Fruit fly (Drosophila melanogaster): ENCODE data around the gene scaf6.

The scaf6 gene

dm6 chr3L:17050661-17051452 lies 8.5 kb upstream of the scaf6 start:
- peak; percentile 11 for TF ChIP-seq rgr (GFP tag; optimal IDR thresholded peaks at IDR 0.05)
- no peak for TF ChIP-seq CG32264 (GFP tag; optimal IDR thresholded peaks at IDR 0.05)
- TF ChIP-seq Rel (GFP tag; optimal IDR thresholded peaks at IDR 0.05), result no peak
- no peak for TF ChIP-seq Rel (tag; optimal IDR thresholded peaks at IDR 0.05)
- no peak for TF ChIP-seq GATAd (GFP tag; optimal IDR thresholded peaks at IDR 0.05)
- peak; percentile 7 for TF ChIP-seq Myc (optimal IDR thresholded peaks at IDR 0.05)
- TF ChIP-seq Hnf4 (GFP tag; optimal IDR thresholded peaks at IDR 0.05), result peak; percentile 1
- no peak for TF ChIP-seq foxo (GFP tag; optimal IDR thresholded peaks at IDR 0.05)
- TF ChIP-seq tai (GFP tag; optimal IDR thresholded peaks at IDR 0.05), result peak; percentile 52
- TF ChIP-seq Sp1 (GFP tag; optimal IDR thresholded peaks at IDR 0.05), result no peak
- TF ChIP-seq Abd-B (GFP tag; optimal IDR thresholded peaks at IDR 0.05), result no peak
- no peak for TF ChIP-seq br (GFP tag; optimal IDR thresholded peaks at IDR 0.05)

dm6 chr3L:17049912-17050345 lies 7.6 kb upstream of the scaf6 start:
- TF ChIP-seq Sp1 (GFP tag; optimal IDR thresholded peaks at IDR 0.05) (peak; percentile 19), Hnf4 (GFP tag; optimal IDR thresholded peaks at IDR 0.05) (no peak), Abd-B (GFP tag; optimal IDR thresholded peaks at IDR 0.05) (no peak), Rel (GFP tag; optimal IDR thresholded peaks at IDR 0.05) (no peak), Rel (tag; optimal IDR thresholded peaks at IDR 0.05) (peak; percentile 45), Jra (GFP tag; optimal IDR thresholded peaks at IDR 0.05) (no peak), h (GFP tag; optimal IDR thresholded peaks at IDR 0.05) (peak; percentile 49), sage (GFP tag; optimal IDR thresholded peaks at IDR 0.05) (no peak), Hr78 (GFP tag; optimal IDR thresholded peaks at IDR 0.05) (no peak), Hr83 (GFP tag; optimal IDR thresholded peaks at IDR 0.05; ENCODE audit: poor library complexity, severe bottlenecking) (no peak)

- no peak for TF ChIP-seq usp (GFP tag; optimal IDR thresholded peaks at IDR 0.05)
- no peak for TF ChIP-seq ey (GFP tag; optimal IDR thresholded peaks at IDR 0.05)
- TF ChIP-seq tai (GFP tag; optimal IDR thresholded peaks at IDR 0.05), result no peak
- no peak for TF ChIP-seq Rel (GFP tag; optimal IDR thresholded peaks at IDR 0.05)
- TF ChIP-seq Rel (tag; optimal IDR thresholded peaks at IDR 0.05), result no peak
- TF ChIP-seq Jra (GFP tag; optimal IDR thresholded peaks at IDR 0.05), result no peak
- TF ChIP-seq jim (GFP tag; optimal IDR thresholded peaks at IDR 0.05), result no peak
Observed at dm6 chr3L:17049314-17049713, 6.9 kb upstream of the scaf6 start, which contains the start of gene rogdi. TSS of gene rogdi (plus strand) at chr3L:17049512.

dm6 chr3L:17047811-17048239 lies 5.5 kb upstream of the scaf6 start:
- peak; percentile 13 for TF ChIP-seq br (GFP tag; optimal IDR thresholded peaks at IDR 0.05)
- peak; percentile 43 for TF ChIP-seq psq (GFP tag; optimal IDR thresholded peaks at IDR 0.05)
- no peak for TF ChIP-seq sv (GFP tag; optimal IDR thresholded peaks at IDR 0.05)
- peak; percentile 88 for TF ChIP-seq Dfd (GFP tag; optimal IDR thresholded peaks at IDR 0.05)
- TF ChIP-seq foxo (GFP tag; optimal IDR thresholded peaks at IDR 0.05), result no peak
- TF ChIP-seq jim (GFP tag; optimal IDR thresholded peaks at IDR 0.05), result no peak
- TF ChIP-seq h (GFP tag; optimal IDR thresholded peaks at IDR 0.05), result peak; percentile 54
- TF ChIP-seq rgr (GFP tag; optimal IDR thresholded peaks at IDR 0.05), result peak; percentile 57
- no peak for TF ChIP-seq CrebA (GFP tag; optimal IDR thresholded peaks at IDR 0.05; ENCODE audit: borderline replicate concordance)
- TF ChIP-seq Sp1 (GFP tag; optimal IDR thresholded peaks at IDR 0.05), result peak; percentile 33
- no peak for TF ChIP-seq dl (GFP tag; optimal IDR thresholded peaks at IDR 0.05; ENCODE audit: insufficient read depth in 1 of 2, partially characterized antibody in 2 of 2)
- no peak for TF ChIP-seq CG32264 (GFP tag; optimal IDR thresholded peaks at IDR 0.05)
- TF ChIP-seq OdsH (GFP tag; optimal IDR thresholded peaks at IDR 0.05), result peak; percentile 33

- TF ChIP-seq Sp1 (GFP tag; optimal IDR thresholded peaks at IDR 0.05), result no peak
- no peak for TF ChIP-seq Rel (GFP tag; optimal IDR thresholded peaks at IDR 0.05)
- TF ChIP-seq Rel (tag; optimal IDR thresholded peaks at IDR 0.05), result peak; percentile 6
Observed at dm6 chr3L:17045431-17046238, 3.3 kb upstream of the scaf6 start, which contains the start of gene TpnC73F. TSS of gene TpnC73F (plus strand) at chr3L:17046063.

Data from whole organism, wandering third instar larva.